Worm (Caenorhabditis elegans) whole organism, midembryonic: ENCODE results near the gene ttr-15.

Experiments used
- T22C8.4 ChIP-seq: fragments of 200-800 bp; sonication (Bioruptor generic); IDR thresholded peaks from 2 replicates; pipeline ENCODE4 v1.3.6; 2022; ENCODE audit warnings: missing genetic modification characterization, missing compliant biosample characterization
- cog-1 ChIP-seq: sonication (generic microtip); optimal IDR thresholded peaks from 2 replicates; lab custom pipeline; 2016; ENCODE audit warnings: missing genetic modification characterization, missing compliant biosample characterization
- flt-1 ChIP-seq: fragments of 200-800 bp; sonication (Bioruptor generic); IDR thresholded peaks from 2 replicates; pipeline ENCODE4 v1.3.6; 2022; ENCODE audit warnings: missing genetic modification characterization, missing compliant biosample characterization
- klf-2 ChIP-seq: fragments of 200-800 bp; sonication (Bioruptor generic); conservative IDR thresholded peaks from 2 replicates; pipeline ENCODE4 v1.3.6; 2022; ENCODE audit warnings: missing genetic modification reagents, missing genetic modification characterization, missing compliant biosample characterization
- med-1 ChIP-seq: sonication (generic microtip); optimal IDR thresholded peaks from 2 replicates; lab custom pipeline; 2017; ENCODE audit warnings: missing genetic modification characterization, mild to moderate bottlenecking, missing compliant biosample characterization, antibody characterized with exemption, missing genetic modification reagents; ENCODE audit not compliant: insufficient read depth
- ref-1 ChIP-seq: fragments of 200-800 bp; sonication (Bioruptor generic); conservative IDR thresholded peaks from 2 replicates; pipeline ENCODE4 v1.3.6; 2022; ENCODE audit warnings: missing genetic modification reagents, missing genetic modification characterization, missing compliant biosample characterization
- tab-1 ChIP-seq: fragments of 200-800 bp; sonication (Bioruptor generic); IDR thresholded peaks from 2 replicates; pipeline ENCODE4 v1.3.6; 2022; ENCODE audit warnings: missing genetic modification characterization, missing compliant biosample characterization
- ztf-23 ChIP-seq: fragments of 200-800 bp; sonication (Bioruptor generic); IDR thresholded peaks from 2 replicates; pipeline ENCODE4 v1.3.6; 2022; ENCODE audit warnings: missing genetic modification reagents, missing genetic modification characterization, missing compliant biosample characterization
- ztf-29 ChIP-seq: fragments of 200-800 bp; sonication (Bioruptor generic); IDR thresholded peaks from 2 replicates; pipeline ENCODE4 v1.3.6; 2022; ENCODE audit warnings: missing genetic modification reagents, missing genetic modification characterization, missing compliant biosample characterization

The ttr-15 gene

DNA sequence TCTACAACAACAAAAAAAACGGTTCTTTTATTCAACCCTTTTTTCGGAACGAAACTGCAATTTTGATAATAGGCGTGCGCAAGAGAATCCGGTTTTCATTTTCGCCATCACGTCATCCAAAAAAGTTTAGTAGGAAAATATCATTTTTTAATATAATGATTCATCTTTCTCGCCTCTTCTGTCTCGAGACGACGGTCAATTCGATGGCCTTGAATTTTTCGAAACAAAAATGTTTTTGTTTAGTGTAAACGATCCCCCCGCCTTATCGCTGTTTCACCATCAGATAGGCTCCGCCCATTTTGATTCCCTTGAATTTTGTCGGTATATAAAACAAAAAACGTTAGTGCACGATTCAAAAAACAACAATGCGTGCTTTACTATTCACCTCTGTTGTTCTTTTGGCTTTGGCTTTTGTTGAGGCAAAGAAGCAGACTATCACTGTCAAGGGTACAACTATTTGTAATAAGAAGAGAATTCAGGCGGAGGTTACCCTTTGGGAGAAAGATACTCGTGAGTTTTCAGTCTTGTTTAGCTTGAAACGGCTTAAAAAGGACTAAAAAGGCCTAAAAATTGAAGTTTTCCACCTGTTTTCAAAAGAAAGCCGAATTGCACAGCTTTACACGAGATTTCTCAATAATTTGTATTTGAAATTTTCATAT is at the start of gene ttr-15:
ttr-15 (plus strand) TSS at position 340 of the 659 bp plus-strand sequence.
- TF ChIP-seq T22C8.4 (GFP tag; lab: Robert Waterston, UW) (no peak), klf-2 (GFP tag; lab: Robert Waterston, UW) (no peak), cog-1 (tag; lab: Kevin White, UChicago) (no peak), tab-1 (GFP tag; lab: Robert Waterston, UW) (no peak), ztf-29 (GFP tag; lab: Robert Waterston, UW) (no peak), flt-1 (GFP tag; lab: Robert Waterston, UW) (no peak), ref-1 (GFP tag; lab: Robert Waterston, UW) (no peak)

DNA sequence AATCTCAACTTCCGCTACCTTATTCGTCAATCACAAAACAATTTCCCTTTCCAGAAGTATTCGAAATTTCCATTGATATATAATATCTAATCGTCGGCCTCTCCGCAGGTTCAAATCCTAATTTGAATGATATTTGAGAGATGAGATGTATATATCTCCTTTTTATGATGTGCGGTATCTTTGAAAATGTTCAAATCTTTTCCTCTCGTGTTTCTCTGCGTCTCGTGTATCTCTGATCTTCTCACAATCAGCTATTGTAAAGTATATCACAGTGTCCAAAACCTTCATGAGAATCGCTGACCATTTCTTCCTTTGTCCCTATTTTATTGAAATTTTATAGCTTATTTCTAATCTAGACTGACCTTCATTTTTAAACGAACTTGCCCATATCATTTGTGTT is 47.9 kb upstream of the ttr-15 start:
- TF ChIP-seq ztf-23 (GFP tag; lab: Robert Waterston, UW): no peak
- TF ChIP-seq ztf-29 (GFP tag; lab: Robert Waterston, UW): no peak
- TF ChIP-seq ref-1 (GFP tag; lab: Robert Waterston, UW): no peak
- no peak for TF ChIP-seq flt-1 (GFP tag; lab: Robert Waterston, UW)
- TF ChIP-seq cog-1 (tag; lab: Kevin White, UChicago): no peak
- TF ChIP-seq klf-2 (GFP tag; lab: Robert Waterston, UW): no peak
- TF ChIP-seq med-1: no peak
- TF ChIP-seq tab-1 (GFP tag; lab: Robert Waterston, UW): no peak
- TF ChIP-seq T22C8.4 (GFP tag; lab: Robert Waterston, UW): no peak

DNA sequence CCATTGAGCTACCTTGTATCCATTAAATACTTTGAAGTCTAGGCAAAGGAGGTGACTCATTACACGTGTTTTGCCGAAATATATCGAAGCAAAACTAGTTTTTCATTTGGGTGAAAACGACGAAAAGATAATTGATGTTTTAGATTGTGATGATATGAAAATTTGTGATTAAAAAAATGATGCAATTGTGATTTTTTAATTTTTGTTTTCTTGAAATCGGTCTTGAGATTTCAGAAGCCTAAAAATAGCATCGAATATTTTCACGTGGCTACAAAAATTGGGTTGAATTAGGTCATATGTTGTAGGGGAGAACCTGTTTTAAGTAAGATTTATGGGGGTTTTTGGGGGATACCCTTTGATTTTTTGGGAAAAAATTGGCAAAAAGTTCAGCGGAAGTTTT is 47.1 kb upstream of the ttr-15 start:
- TF ChIP-seq ztf-29 (GFP tag; lab: Robert Waterston, UW) (no peak), med-1 (no peak), T22C8.4 (GFP tag; lab: Robert Waterston, UW) (no peak), ztf-23 (GFP tag; lab: Robert Waterston, UW) (no peak), ref-1 (GFP tag; lab: Robert Waterston, UW) (no peak), tab-1 (GFP tag; lab: Robert Waterston, UW) (no peak), cog-1 (tag; lab: Kevin White, UChicago) (no peak), flt-1 (GFP tag; lab: Robert Waterston, UW) (no peak), klf-2 (GFP tag; lab: Robert Waterston, UW) (no peak)

DNA sequence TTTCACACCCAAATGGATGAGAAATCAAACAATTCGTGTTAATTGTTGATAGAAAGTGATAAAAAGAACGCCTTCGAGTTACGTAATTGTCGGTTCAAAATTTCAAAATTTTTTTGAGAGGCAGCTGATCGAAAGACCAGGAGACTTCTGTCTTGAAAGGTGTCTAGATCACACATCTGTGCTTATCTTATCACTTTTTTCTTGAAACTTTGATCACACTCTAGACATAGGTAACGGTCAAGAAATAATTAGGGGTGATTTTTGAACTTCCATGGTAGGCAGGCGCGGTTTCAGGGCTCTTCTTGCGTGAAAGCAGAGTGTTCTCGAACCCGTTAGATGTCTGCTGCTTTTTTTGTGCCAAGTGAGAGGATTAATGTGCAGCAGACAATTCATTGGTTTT is 44.3 kb upstream of the ttr-15 start:
- TF ChIP-seq ztf-23 (GFP tag; lab: Robert Waterston, UW): no peak
- no peak for TF ChIP-seq ztf-29 (GFP tag; lab: Robert Waterston, UW)
- TF ChIP-seq med-1: no peak
- TF ChIP-seq klf-2 (GFP tag; lab: Robert Waterston, UW): no peak
- no peak for TF ChIP-seq cog-1 (tag; lab: Kevin White, UChicago)
- TF ChIP-seq T22C8.4 (GFP tag; lab: Robert Waterston, UW): no peak
- no peak for TF ChIP-seq flt-1 (GFP tag; lab: Robert Waterston, UW)
- no peak for TF ChIP-seq ref-1 (GFP tag; lab: Robert Waterston, UW)
- no peak for TF ChIP-seq tab-1 (GFP tag; lab: Robert Waterston, UW)

ce11 chrIII:10293946-10294345 is 43.7 kb upstream of the ttr-15 start:
- TF ChIP-seq klf-2 (GFP tag; lab: Robert Waterston, UW) (no peak), ref-1 (GFP tag; lab: Robert Waterston, UW) (no peak), cog-1 (tag; lab: Kevin White, UChicago) (no peak), T22C8.4 (GFP tag; lab: Robert Waterston, UW) (no peak), flt-1 (GFP tag; lab: Robert Waterston, UW) (no peak), ztf-23 (GFP tag; lab: Robert Waterston, UW) (no peak), med-1 (no peak), ztf-29 (GFP tag; lab: Robert Waterston, UW) (no peak), tab-1 (GFP tag; lab: Robert Waterston, UW) (no peak)

DNA sequence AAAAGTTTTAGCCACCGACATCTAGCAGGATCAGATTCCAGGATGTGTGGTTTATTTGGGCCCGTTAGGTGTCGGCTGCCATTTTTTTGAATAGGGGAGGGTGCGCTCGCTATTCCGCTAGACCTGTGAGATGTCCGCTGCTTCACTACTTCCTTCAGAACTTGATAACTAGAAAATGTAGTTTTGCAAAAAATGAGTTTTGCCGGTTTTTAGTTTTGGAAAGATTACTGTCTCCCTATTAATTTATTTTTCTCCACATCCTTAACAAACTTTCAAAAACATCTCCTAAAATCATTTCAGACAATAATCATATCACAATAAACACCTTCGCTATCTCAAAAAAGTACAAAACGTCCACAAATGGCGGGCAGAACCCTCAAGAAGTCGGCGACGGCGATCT is 42.8 kb upstream of the ttr-15 start, which contains the start of gene vglu-2:
vglu-2 (plus strand) TSS at position 301 of the 400 bp plus-strand sequence.
- TF ChIP-seq ref-1 (GFP tag; lab: Robert Waterston, UW) (no peak), klf-2 (GFP tag; lab: Robert Waterston, UW) (no peak), med-1 (no peak), ztf-23 (GFP tag; lab: Robert Waterston, UW) (no peak), ztf-29 (GFP tag; lab: Robert Waterston, UW) (no peak), cog-1 (tag; lab: Kevin White, UChicago) (no peak), T22C8.4 (GFP tag; lab: Robert Waterston, UW) (no peak), tab-1 (GFP tag; lab: Robert Waterston, UW) (no peak), flt-1 (GFP tag; lab: Robert Waterston, UW) (no peak)

- no peak for TF ChIP-seq T22C8.4 (GFP tag; lab: Robert Waterston, UW)
- no peak for TF ChIP-seq flt-1 (GFP tag; lab: Robert Waterston, UW)
- TF ChIP-seq med-1: no peak
- no peak for TF ChIP-seq ref-1 (GFP tag; lab: Robert Waterston, UW)
- TF ChIP-seq ztf-29 (GFP tag; lab: Robert Waterston, UW): no peak
- TF ChIP-seq klf-2 (GFP tag; lab: Robert Waterston, UW): no peak
- no peak for TF ChIP-seq cog-1 (tag; lab: Kevin White, UChicago)
- no peak for TF ChIP-seq ztf-23 (GFP tag; lab: Robert Waterston, UW)
- TF ChIP-seq tab-1 (GFP tag; lab: Robert Waterston, UW): no peak
Observed at ce11 chrIII:10296904-10297303, 40.7 kb upstream of the ttr-15 start.

- TF ChIP-seq med-1 (no peak), T22C8.4 (GFP tag; lab: Robert Waterston, UW) (no peak), ref-1 (GFP tag; lab: Robert Waterston, UW) (no peak), tab-1 (GFP tag; lab: Robert Waterston, UW) (no peak), cog-1 (tag; lab: Kevin White, UChicago) (no peak), klf-2 (GFP tag; lab: Robert Waterston, UW) (no peak), flt-1 (GFP tag; lab: Robert Waterston, UW) (no peak), ztf-23 (GFP tag; lab: Robert Waterston, UW) (no peak), ztf-29 (GFP tag; lab: Robert Waterston, UW) (no peak)
Observed at ce11 chrIII:10300078-10300477, 37.6 kb upstream of the ttr-15 start, which contains the start of gene vglu-3. vglu-3 (plus strand) TSS chrIII:10300378.

DNA sequence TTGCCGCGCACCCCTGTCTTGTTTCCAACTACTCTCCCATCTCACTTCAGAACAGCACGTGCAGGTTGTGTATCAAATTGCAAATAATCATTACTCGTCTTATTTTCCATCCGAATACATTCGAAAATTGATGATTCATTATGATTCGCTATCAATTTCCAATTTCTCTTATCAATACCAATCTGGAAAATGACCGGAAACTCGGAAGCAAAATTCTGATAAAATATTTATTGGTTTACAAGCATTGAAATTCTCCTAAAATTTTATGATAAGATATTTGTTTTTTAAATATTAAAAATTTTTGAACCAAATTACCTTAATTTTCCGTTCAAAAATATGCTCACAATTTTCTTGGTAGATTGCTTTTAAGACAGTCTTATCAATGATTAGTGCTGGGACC is 32.4 kb upstream of the ttr-15 start:
- TF ChIP-seq med-1 (no peak), ztf-23 (GFP tag; lab: Robert Waterston, UW) (no peak), tab-1 (GFP tag; lab: Robert Waterston, UW) (no peak), T22C8.4 (GFP tag; lab: Robert Waterston, UW) (no peak), flt-1 (GFP tag; lab: Robert Waterston, UW) (no peak), ref-1 (GFP tag; lab: Robert Waterston, UW) (no peak), ztf-29 (GFP tag; lab: Robert Waterston, UW) (no peak), klf-2 (GFP tag; lab: Robert Waterston, UW) (no peak), cog-1 (tag; lab: Kevin White, UChicago) (no peak)
